Fruit fly (Drosophila melanogaster): ENCODE data around the gene brun.

Gene brun

dm6 chr2L:20656110-20656509, at the start of gene brun, which contains the start of gene CG2614:
Gene brun (minus strand): TSS chr2L:20656178.
Gene CG2614 (plus strand): TSS chr2L:20656426.
- TF ChIP-seq psq (optimal IDR thresholded peaks at IDR 0.05) = no peak
- TF ChIP-seq usp (GFP tag; optimal IDR thresholded peaks at IDR 0.05) = no peak
- TF ChIP-seq Dll (optimal IDR thresholded peaks at IDR 0.05) = no peak
- no peak for TF ChIP-seq pan (optimal IDR thresholded peaks at IDR 0.05)
- no peak for TF ChIP-seq EcR (GFP tag; optimal IDR thresholded peaks at IDR 0.05)
- TF ChIP-seq CG8478 (optimal IDR thresholded peaks at IDR 0.05) = no peak

- TF ChIP-seq usp (GFP tag; optimal IDR thresholded peaks at IDR 0.05) (no peak), Dll (optimal IDR thresholded peaks at IDR 0.05) (no peak), EcR (GFP tag; optimal IDR thresholded peaks at IDR 0.05) (no peak), CG8478 (optimal IDR thresholded peaks at IDR 0.05) (no peak), pan (optimal IDR thresholded peaks at IDR 0.05) (no peak), psq (optimal IDR thresholded peaks at IDR 0.05) (no peak)
Measured at dm6 chr2L:20704511-20705266, 48.7 kb upstream of the brun start.

- TF ChIP-seq Dll (optimal IDR thresholded peaks at IDR 0.05) = no peak
- TF ChIP-seq EcR (GFP tag; optimal IDR thresholded peaks at IDR 0.05) = no peak
- no peak for TF ChIP-seq pan (optimal IDR thresholded peaks at IDR 0.05)
- TF ChIP-seq psq (optimal IDR thresholded peaks at IDR 0.05) = no peak
- TF ChIP-seq usp (GFP tag; optimal IDR thresholded peaks at IDR 0.05) = no peak
- TF ChIP-seq CG8478 (optimal IDR thresholded peaks at IDR 0.05) = no peak
Measured at dm6 chr2L:20700534-20701239, 44.7 kb upstream of the brun start.

DNA sequence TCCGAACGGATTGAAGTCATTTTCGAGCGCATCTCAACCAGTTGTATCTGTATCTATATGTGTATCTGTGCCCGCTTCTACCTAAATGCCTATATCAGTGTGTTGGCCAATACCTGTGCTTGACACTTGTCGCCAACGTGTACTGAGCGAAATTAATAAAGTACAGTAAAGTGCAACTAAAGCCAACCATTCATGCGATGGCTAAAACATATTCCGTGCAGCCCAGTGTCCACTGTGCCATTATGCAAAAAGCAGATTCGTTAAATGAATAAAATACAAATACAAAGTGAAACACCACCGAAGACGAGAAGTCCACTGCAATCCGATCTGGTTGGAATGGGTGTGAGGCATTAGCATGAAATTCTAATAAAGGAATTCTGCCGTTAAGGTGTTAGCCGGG, 39.1 kb upstream of the brun start:
- no peak for TF ChIP-seq EcR (GFP tag; optimal IDR thresholded peaks at IDR 0.05)
- TF ChIP-seq psq (optimal IDR thresholded peaks at IDR 0.05) = no peak
- TF ChIP-seq usp (GFP tag; optimal IDR thresholded peaks at IDR 0.05) = no peak
- no peak for TF ChIP-seq pan (optimal IDR thresholded peaks at IDR 0.05)
- TF ChIP-seq Dll (optimal IDR thresholded peaks at IDR 0.05) = no peak
- no peak for TF ChIP-seq CG8478 (optimal IDR thresholded peaks at IDR 0.05)

DNA sequence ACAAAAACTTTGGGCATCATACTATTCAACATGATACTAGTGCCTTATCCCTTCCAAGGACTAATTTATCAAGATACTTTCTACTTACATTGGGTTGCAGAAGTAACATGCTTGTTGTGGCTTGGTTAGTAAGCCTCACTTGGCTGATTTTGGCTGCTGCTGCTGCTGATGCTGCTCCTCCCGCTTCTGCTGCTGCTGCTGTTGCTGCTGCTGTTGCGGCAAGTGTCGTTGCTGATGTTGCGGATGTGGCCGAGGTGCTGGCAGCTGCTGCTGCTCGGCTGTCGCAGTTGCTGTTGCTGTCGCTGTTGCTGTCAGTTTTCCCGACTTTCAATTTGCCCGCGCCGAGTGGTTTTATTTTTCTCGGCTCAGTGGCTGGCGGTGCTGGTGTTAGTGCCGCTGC, 34.1 kb upstream of the brun start:
- no peak for TF ChIP-seq psq (optimal IDR thresholded peaks at IDR 0.05)
- no peak for TF ChIP-seq pan (optimal IDR thresholded peaks at IDR 0.05)
- TF ChIP-seq CG8478 (optimal IDR thresholded peaks at IDR 0.05) = no peak
- TF ChIP-seq EcR (GFP tag; optimal IDR thresholded peaks at IDR 0.05) = no peak
- TF ChIP-seq Dll (optimal IDR thresholded peaks at IDR 0.05) = no peak
- TF ChIP-seq usp (GFP tag; optimal IDR thresholded peaks at IDR 0.05) = no peak

- TF ChIP-seq pan (optimal IDR thresholded peaks at IDR 0.05) (no peak), CG8478 (optimal IDR thresholded peaks at IDR 0.05) (no peak), usp (GFP tag; optimal IDR thresholded peaks at IDR 0.05) (no peak)
Measured at dm6 chr2L:20688722-20689121, 32.7 kb upstream of the brun start.

DNA sequence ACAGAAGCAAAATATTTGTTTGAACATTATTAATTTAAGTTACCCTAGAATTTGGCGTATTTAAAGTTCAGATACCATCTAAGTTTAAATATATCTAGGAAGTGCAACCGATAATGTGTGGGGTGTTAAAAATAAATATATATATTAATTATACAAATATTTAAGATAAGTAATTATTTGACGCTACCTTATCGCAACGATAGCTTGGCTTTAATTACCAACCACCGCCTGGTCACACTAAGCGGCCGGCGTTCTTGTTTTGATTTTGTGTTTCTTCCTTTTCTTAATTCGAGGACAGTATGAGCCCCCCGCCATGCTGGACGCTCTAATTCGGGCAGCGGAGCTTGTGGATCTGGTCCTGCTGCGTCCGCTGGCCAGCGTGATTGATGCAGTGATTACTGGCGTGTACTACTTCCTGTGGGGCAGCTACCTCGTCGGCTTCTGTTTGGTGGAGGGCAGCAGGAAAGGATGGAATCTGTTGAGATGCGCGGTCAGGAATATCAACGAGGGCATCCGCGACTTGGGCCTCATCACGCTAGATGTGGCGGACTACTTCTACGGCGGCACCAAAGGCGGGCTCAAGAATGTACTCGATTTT, 26.3 kb upstream of the brun start, which contains the start of gene CG2617:
CG2617 (plus strand) TSS at position 233 of the 598 bp plus-strand sequence.
- TF ChIP-seq usp (GFP tag; optimal IDR thresholded peaks at IDR 0.05) (no peak), pan (optimal IDR thresholded peaks at IDR 0.05) (no peak), CG8478 (optimal IDR thresholded peaks at IDR 0.05) (no peak), EcR (GFP tag; optimal IDR thresholded peaks at IDR 0.05) (no peak)

DNA sequence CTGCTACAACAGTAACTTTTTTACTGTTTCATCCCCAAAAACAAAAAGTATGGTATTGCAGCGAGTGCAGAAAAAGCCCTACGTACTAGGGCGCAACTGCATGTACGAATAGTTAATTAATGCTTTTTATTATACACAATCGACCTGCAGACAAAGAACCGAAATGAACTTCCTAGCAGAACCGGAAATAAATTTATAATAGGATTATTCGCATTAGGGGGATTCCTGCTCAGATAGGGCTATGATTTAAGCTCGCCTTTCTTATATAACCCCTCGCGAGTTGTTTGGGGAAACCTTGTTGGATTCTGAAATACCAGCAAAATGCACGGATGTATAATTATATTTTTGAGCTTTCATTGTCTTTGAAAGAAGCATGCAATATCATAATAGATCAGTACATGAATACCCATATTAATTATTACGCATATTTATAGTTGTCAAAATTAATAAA, 25.7 kb upstream of the brun start, which contains the start of gene Cen:
Cen (minus strand) TSS at position 199 of the 451 bp plus-strand sequence.
- TF ChIP-seq Dll (optimal IDR thresholded peaks at IDR 0.05) (no peak), CG8478 (optimal IDR thresholded peaks at IDR 0.05) (no peak), usp (GFP tag; optimal IDR thresholded peaks at IDR 0.05) (no peak), psq (optimal IDR thresholded peaks at IDR 0.05) (no peak), pan (optimal IDR thresholded peaks at IDR 0.05) (no peak), EcR (GFP tag; optimal IDR thresholded peaks at IDR 0.05) (no peak)

DNA sequence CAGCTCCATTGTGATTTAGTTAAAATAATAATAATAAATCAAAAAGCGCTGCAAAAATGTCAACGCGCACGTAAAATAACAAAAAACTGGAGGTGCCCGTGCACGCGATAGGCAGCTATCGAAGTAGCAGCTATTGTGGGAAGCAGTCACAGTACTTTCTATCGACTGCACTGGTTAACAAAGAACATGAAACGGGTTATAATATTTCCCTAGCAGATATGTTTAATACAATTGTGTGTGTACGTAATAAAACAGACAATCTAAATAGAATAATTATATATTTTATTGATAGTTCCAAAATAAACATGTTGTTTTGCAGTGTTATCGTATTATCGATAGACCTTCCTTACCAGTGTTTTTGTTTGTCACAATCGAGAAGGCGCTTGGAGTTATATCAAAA, 19.9 kb upstream of the brun start, which contains the start of the genes CG31678 and IKKepsilon:
CG31678 (minus strand) TSS at position 67 of the 400 bp plus-strand sequence.
IKKepsilon (plus strand) TSS at position 171 of the 400 bp plus-strand sequence.
- no peak for TF ChIP-seq psq (optimal IDR thresholded peaks at IDR 0.05)
- TF ChIP-seq Dll (optimal IDR thresholded peaks at IDR 0.05) = no peak
- no peak for TF ChIP-seq EcR (GFP tag; optimal IDR thresholded peaks at IDR 0.05)
- no peak for TF ChIP-seq usp (GFP tag; optimal IDR thresholded peaks at IDR 0.05)
- no peak for TF ChIP-seq CG8478 (optimal IDR thresholded peaks at IDR 0.05)

dm6 chr2L:20674718-20675117, 18.7 kb upstream of the brun start:
- no peak for TF ChIP-seq usp (GFP tag; optimal IDR thresholded peaks at IDR 0.05)
- TF ChIP-seq pan (optimal IDR thresholded peaks at IDR 0.05) = no peak
- no peak for TF ChIP-seq CG8478 (optimal IDR thresholded peaks at IDR 0.05)
- no peak for TF ChIP-seq EcR (GFP tag; optimal IDR thresholded peaks at IDR 0.05)
- no peak for TF ChIP-seq psq (optimal IDR thresholded peaks at IDR 0.05)
- no peak for TF ChIP-seq Dll (optimal IDR thresholded peaks at IDR 0.05)

- TF ChIP-seq Dll (optimal IDR thresholded peaks at IDR 0.05) = no peak
- no peak for TF ChIP-seq CG8478 (optimal IDR thresholded peaks at IDR 0.05)
- TF ChIP-seq psq (optimal IDR thresholded peaks at IDR 0.05) = no peak
- TF ChIP-seq usp (GFP tag; optimal IDR thresholded peaks at IDR 0.05) = no peak
- TF ChIP-seq EcR (GFP tag; optimal IDR thresholded peaks at IDR 0.05) = no peak
- TF ChIP-seq pan (optimal IDR thresholded peaks at IDR 0.05) = no peak
Measured at dm6 chr2L:20673737-20674461, 17.9 kb upstream of the brun start.
